Worm (Caenorhabditis elegans) whole organism, L4 larva: ENCODE measurements around the gene irld-63.

Source experiments
- F10B5.3 ChIP-seq: sonication (generic microtip); optimal IDR thresholded peaks from 2 replicates; lab custom pipeline; 2016; ENCODE audit warnings: mild to moderate bottlenecking, missing genetic modification characterization, missing compliant biosample characterization
- F49E8.2 ChIP-seq: sonication (generic microtip); optimal IDR thresholded peaks from 2 replicates; lab custom pipeline; 2016; ENCODE audit warnings: missing compliant biosample characterization, mild to moderate bottlenecking, missing genetic modification characterization, borderline replicate concordance
- T26A8.4 ChIP-seq: fragments of 200-800 bp; sonication (Bioruptor generic); IDR thresholded peaks from 2 replicates; pipeline ENCODE4 v1.3.6; 2022; ENCODE audit warnings: missing genetic modification characterization, missing compliant biosample characterization
- Y105C5A.15 ChIP-seq: fragments of 200-800 bp; sonication (Bioruptor generic); IDR thresholded peaks from 2 replicates; pipeline ENCODE4 v1.3.6; 2022; ENCODE audit warnings: missing genetic modification characterization, missing compliant biosample characterization
- Y48G9A.11 ChIP-seq: fragments of 200-800 bp; sonication (Bioruptor generic); IDR thresholded peaks from 2 replicates; pipeline ENCODE4 v1.3.6; 2022; ENCODE audit warnings: missing genetic modification reagents, missing genetic modification characterization, missing compliant biosample characterization
- Y5F2A.4 ChIP-seq: fragments of 200-800 bp; sonication (Bioruptor generic); optimal IDR thresholded peaks from 2 replicates; lab custom pipeline; 2018; ENCODE audit warnings: mild to moderate bottlenecking, missing genetic modification characterization, missing compliant biosample characterization
- ZK337.2 ChIP-seq: fragments of 200-800 bp; sonication (Bioruptor generic); IDR thresholded peaks from 2 replicates; pipeline ENCODE4 v1.3.6; 2022; ENCODE audit warnings: missing genetic modification reagents, missing genetic modification characterization, missing compliant biosample characterization
- aha-1 ChIP-seq: fragments of 150-350 bp; peaks from one replicate; lab custom pipeline; 2014; ENCODE audit warnings: missing biosample characterization, missing genetic modification characterization
- aly-2 ChIP-seq: sonication (generic microtip); optimal IDR thresholded peaks from 2 replicates; lab custom pipeline; 2018; ENCODE audit warnings: missing biosample characterization, missing genetic modification characterization
- arid-1 ChIP-seq: fragments of 200-800 bp; sonication (Bioruptor generic); conservative IDR thresholded peaks from 2 replicates; pipeline ENCODE4 v1.3.6; 2022; ENCODE audit warnings: missing genetic modification reagents, missing genetic modification characterization, missing compliant biosample characterization
- daf-16 ChIP-seq, 3 experiments: sonication (generic microtip); optimal IDR thresholded peaks; 2 replicates each; lab custom pipeline; 2016 to 2017; ENCODE audit warnings: missing genetic modification characterization in 3 of 3, missing genetic modification reagents in 3 of 3, mild to moderate bottlenecking in 2 of 3, missing compliant biosample characterization in 2 of 3, missing biosample characterization in 1 of 3, moderate library complexity in 1 of 3
- daf-8 ChIP-seq: fragments of 200-800 bp; sonication (Bioruptor generic); IDR thresholded peaks from 2 replicates; pipeline ENCODE4 v1.3.6; 2022; ENCODE audit warnings: missing genetic modification characterization, missing compliant biosample characterization
- dmd-8 ChIP-seq: fragments of 200-800 bp; sonication (Bioruptor generic); IDR thresholded peaks from 2 replicates; pipeline ENCODE4 v1.3.6; 2022; ENCODE audit warnings: missing genetic modification characterization, missing compliant biosample characterization
- dmd-9 ChIP-seq: fragments of 200-800 bp; sonication (Bioruptor generic); IDR thresholded peaks from 2 replicates; pipeline ENCODE4 v1.3.6; 2022; ENCODE audit warnings: missing genetic modification reagents, missing genetic modification characterization, missing compliant biosample characterization
- egl-27 ChIP-seq: sonication (generic microtip); optimal IDR thresholded peaks from 3 replicates; lab custom pipeline; 2017; ENCODE audit warnings: missing biosample characterization, missing genetic modification reagents, missing genetic modification characterization
- fos-1 ChIP-seq: fragments of 150-350 bp; optimal IDR thresholded peaks from 2 replicates; lab custom pipeline; 2014; ENCODE audit warnings: missing biosample characterization, missing genetic modification characterization
- lim-7 ChIP-seq: fragments of 200-800 bp; sonication (Bioruptor generic); IDR thresholded peaks from 2 replicates; pipeline ENCODE4 v1.3.6; 2022; ENCODE audit warnings: missing genetic modification characterization, missing compliant biosample characterization
- lin-1 ChIP-seq: fragments of 200-800 bp; sonication (Bioruptor generic); IDR thresholded peaks from 2 replicates; pipeline ENCODE4 v1.3.6; 2022; ENCODE audit warnings: missing genetic modification reagents, missing genetic modification characterization, missing compliant biosample characterization
- lin-15B ChIP-seq: fragments of 150-350 bp; sonication (generic microtip); optimal IDR thresholded peaks from 3 replicates; lab custom pipeline; 2014; ENCODE audit warnings: missing biosample characterization, missing genetic modification characterization
- lin-29 ChIP-seq: fragments of 200-800 bp; sonication (Bioruptor generic); IDR thresholded peaks from 2 replicates; pipeline ENCODE4 v1.3.6; 2022; ENCODE audit warnings: missing genetic modification reagents, missing genetic modification characterization, missing compliant biosample characterization
- lin-38 ChIP-seq: fragments of 200-800 bp; sonication (Bioruptor generic); IDR thresholded peaks from 2 replicates; pipeline ENCODE4 v1.3.6; 2022; ENCODE audit warnings: missing genetic modification reagents, missing genetic modification characterization, missing compliant biosample characterization
- lsy-2 ChIP-seq, 2 experiments: fragments of 150-350 bp in 1 of 2; sonication (generic microtip) in 1 of 2; optimal IDR thresholded peaks; 2 replicates each; lab custom pipeline; 2014 to 2017; ENCODE audit warnings: missing biosample characterization in 2 of 2, missing genetic modification characterization in 2 of 2
- mxl-3 ChIP-seq: fragments of 200-800 bp; sonication (Bioruptor generic); optimal IDR thresholded peaks from 2 replicates; lab custom pipeline; 2018; ENCODE audit warnings: mild to moderate bottlenecking, missing genetic modification characterization, missing compliant biosample characterization
- nhr-25 ChIP-seq: sonication (generic microtip); optimal IDR thresholded peaks from 2 replicates; lab custom pipeline; 2017; ENCODE audit warnings: missing genetic modification characterization, mild to moderate bottlenecking, missing compliant biosample characterization, antibody characterized with exemption, moderate library complexity, borderline replicate concordance; ENCODE audit not compliant: insufficient read depth
- nhr-41 ChIP-seq: fragments of 200-800 bp; sonication (Bioruptor generic); IDR thresholded peaks from 2 replicates; pipeline ENCODE4 v1.3.6; 2022; ENCODE audit warnings: missing genetic modification reagents, missing genetic modification characterization, missing compliant biosample characterization
- nhr-42 ChIP-seq: fragments of 200-800 bp; sonication (Bioruptor generic); IDR thresholded peaks from 2 replicates; pipeline ENCODE4 v1.3.6; 2022; ENCODE audit warnings: missing genetic modification characterization, missing compliant biosample characterization
- nhr-48 ChIP-seq: sonication (generic microtip); optimal IDR thresholded peaks from 2 replicates; lab custom pipeline; 2016; ENCODE audit warnings: mild to moderate bottlenecking, missing genetic modification characterization, missing compliant biosample characterization
- nhr-6 ChIP-seq: fragments of 150-350 bp; optimal IDR thresholded peaks from 2 replicates; lab custom pipeline; 2014; ENCODE audit warnings: missing biosample characterization, missing genetic modification characterization
- pha-4 ChIP-seq, 2 experiments: fragments of 150-350 bp in 1 of 2; fragments of 200-800 bp in 1 of 2; sonication (Bioruptor generic) in 1 of 2; IDR thresholded peaks in 1 of 2; optimal IDR thresholded peaks in 1 of 2; 2 replicates each; pipeline versions ENCODE4 v1.3.6 to Lab custom; 2014 to 2022; ENCODE audit warnings: missing genetic modification characterization in 2 of 2, missing genetic modification reagents in 2 of 2, missing biosample characterization in 1 of 2, missing compliant biosample characterization in 1 of 2
- php-3 ChIP-seq: fragments of 200-800 bp; sonication (Bioruptor generic); IDR thresholded peaks from 2 replicates; pipeline ENCODE4 v1.3.6; 2022; ENCODE audit warnings: missing genetic modification reagents, missing genetic modification characterization, missing compliant biosample characterization
- saeg-2 ChIP-seq: fragments of 200-800 bp; sonication (Bioruptor generic); IDR thresholded peaks from 2 replicates; pipeline ENCODE4 v1.3.6; 2022; ENCODE audit warnings: missing genetic modification reagents, missing genetic modification characterization, missing compliant biosample characterization
- sdz-12 ChIP-seq: fragments of 200-800 bp; sonication (Bioruptor generic); optimal IDR thresholded peaks from 2 replicates; lab custom pipeline; 2018; ENCODE audit warnings: mild to moderate bottlenecking, missing genetic modification characterization, missing compliant biosample characterization
- set-16 ChIP-seq: fragments of 200-800 bp; sonication (Bioruptor generic); IDR thresholded peaks from 2 replicates; pipeline ENCODE4 v1.3.6; 2022; ENCODE audit warnings: missing genetic modification reagents, missing genetic modification characterization, missing compliant biosample characterization
- snpc-4 ChIP-seq: fragments of 150-350 bp; optimal IDR thresholded peaks from 2 replicates; lab custom pipeline; 2014; ENCODE audit warnings: missing biosample characterization, missing genetic modification characterization
- spr-1 ChIP-seq: sonication (generic microtip); optimal IDR thresholded peaks from 2 replicates; lab custom pipeline; 2016; ENCODE audit warnings: mild to moderate bottlenecking, missing genetic modification characterization, missing compliant biosample characterization
- tra-1 ChIP-seq: fragments of 200-800 bp; sonication (Bioruptor generic); IDR thresholded peaks from 2 replicates; pipeline ENCODE4 v1.3.6; 2022; ENCODE audit warnings: missing genetic modification reagents, missing genetic modification characterization, missing compliant biosample characterization
- zfp-2 ChIP-seq: sonication (generic microtip); optimal IDR thresholded peaks from 2 replicates; lab custom pipeline; 2016; ENCODE audit warnings: mild to moderate bottlenecking, missing genetic modification characterization, missing compliant biosample characterization
- ztf-7 ChIP-seq: fragments of 150-350 bp; optimal IDR thresholded peaks from 2 replicates; lab custom pipeline; 2014; ENCODE audit warnings: missing biosample characterization, missing genetic modification characterization

The irld-63 gene

DNA sequence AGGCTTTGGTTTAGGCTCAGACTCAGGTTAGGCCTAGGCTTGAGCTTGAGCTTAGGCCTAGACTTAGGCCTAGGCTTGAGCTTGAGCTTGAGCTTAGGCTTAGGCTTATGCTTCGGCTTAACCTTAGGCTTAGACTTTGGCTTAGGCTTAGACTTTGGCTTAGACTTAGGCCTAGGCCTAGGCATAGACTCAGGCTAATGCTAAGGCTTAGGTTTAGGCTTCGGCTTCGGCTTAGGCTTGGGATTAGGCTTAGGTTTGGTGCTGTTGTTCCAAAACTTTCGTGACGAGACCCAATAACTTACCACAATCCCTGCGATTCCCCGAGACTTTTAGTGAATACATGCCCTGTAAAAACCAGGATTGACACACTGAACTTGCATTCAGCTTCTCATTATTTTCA is 9.2 kb downstream of the irld-63 start:
- no peak for TF ChIP-seq daf-8 (GFP tag; lab: Robert Waterston, UW)
- no peak for TF ChIP-seq lin-1
- no peak for TF ChIP-seq arid-1 (GFP tag; lab: Robert Waterston, UW)
- TF ChIP-seq nhr-42 (GFP tag; lab: Robert Waterston, UW): no peak
- peak; percentile 34 for TF ChIP-seq aha-1 (tag; lab: Kevin White, UChicago)

DNA sequence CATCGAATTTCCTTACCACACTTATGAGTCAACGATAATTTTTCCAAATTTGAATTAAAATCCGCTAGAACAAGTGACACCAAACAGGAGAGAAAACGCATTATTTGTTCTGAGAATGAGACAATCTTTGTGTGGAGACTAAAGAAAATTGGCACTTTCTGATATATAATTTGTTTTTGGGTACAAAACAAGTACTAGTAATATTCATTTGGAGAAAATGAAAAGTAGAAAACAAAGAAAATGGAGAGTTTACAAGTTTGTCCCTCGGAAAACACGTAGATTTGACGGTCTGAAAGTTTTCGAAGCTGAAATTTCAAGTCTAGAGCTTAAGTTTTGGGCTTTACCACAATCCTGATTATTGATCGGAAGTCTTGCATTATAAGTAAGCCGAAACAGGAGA is 10.2 kb downstream of the irld-63 start, which contains the start of gene irld-66:
irld-66 (minus strand) TSS at position 101 of the 400 bp plus-strand sequence.
- TF ChIP-seq php-3 (GFP tag; lab: Robert Waterston, UW): no peak
- TF ChIP-seq dmd-9 (GFP tag; lab: Robert Waterston, UW): no peak
- no peak for TF ChIP-seq pha-4 (GFP tag; IDR thresholded peaks at IDR 0.05; lab: Robert Waterston, UW)
- no peak for TF ChIP-seq pha-4 (tag; optimal IDR thresholded peaks at IDR 0.05; lab: Kevin White, UChicago)
- no peak for TF ChIP-seq tra-1
- TF ChIP-seq ztf-7 (tag; lab: Kevin White, UChicago): no peak
- TF ChIP-seq nhr-41 (GFP tag; lab: Robert Waterston, UW): no peak
- no peak for TF ChIP-seq dmd-8 (GFP tag; lab: Robert Waterston, UW)
- no peak for TF ChIP-seq lin-38 (GFP tag; lab: Robert Waterston, UW)
- TF ChIP-seq nhr-48: no peak
- TF ChIP-seq egl-27 (tag; lab: Kevin White, UChicago): no peak

ce11 chrII:2943966-2944365 is 13.4 kb downstream of the irld-63 start, which contains the start of the genes irld-50 and irld-49:
TSS of gene irld-50 (minus strand) at chrII:2944066.
TSS of gene irld-49 (plus strand) at chrII:2944176.
- no peak for TF ChIP-seq Y5F2A.4 (GFP tag; lab: Kevin White, UChicago)
- TF ChIP-seq T26A8.4: no peak
- TF ChIP-seq lin-29 (GFP tag; lab: Robert Waterston, UW): no peak
- TF ChIP-seq zfp-2 (tag; lab: Kevin White, UChicago): no peak
- no peak for TF ChIP-seq dmd-9 (GFP tag; lab: Robert Waterston, UW)
- no peak for TF ChIP-seq spr-1 (tag; lab: Kevin White, UChicago)
- TF ChIP-seq F49E8.2 (tag; lab: Kevin White, UChicago): no peak
- no peak for TF ChIP-seq F10B5.3 (tag; lab: Kevin White, UChicago)
- no peak for TF ChIP-seq Y105C5A.15 (GFP tag; lab: Robert Waterston, UW)
- no peak for TF ChIP-seq Y48G9A.11 (GFP tag; lab: Robert Waterston, UW)
- TF ChIP-seq nhr-25 (tag; lab: Kevin White, UChicago): no peak
- no peak for TF ChIP-seq daf-16 (GFP tag; optimal IDR thresholded peaks at IDR 0.05; lab: Kevin White, UChicago)
- no peak for TF ChIP-seq daf-16 (tag; optimal IDR thresholded peaks at IDR 0.05; lab: Kevin White, UChicago)
- no peak for TF ChIP-seq lin-15B (tag; lab: Kevin White, UChicago)
- TF ChIP-seq set-16 (GFP tag; lab: Robert Waterston, UW): no peak
- TF ChIP-seq ZK337.2: no peak
- TF ChIP-seq saeg-2: no peak
- no peak for TF ChIP-seq mxl-3 (GFP tag; lab: Kevin White, UChicago)
- no peak for TF ChIP-seq aly-2 (tag; lab: Kevin White, UChicago)
- TF ChIP-seq lim-7 (GFP tag; lab: Robert Waterston, UW): no peak
- no peak for TF ChIP-seq daf-8 (GFP tag; lab: Robert Waterston, UW)

DNA sequence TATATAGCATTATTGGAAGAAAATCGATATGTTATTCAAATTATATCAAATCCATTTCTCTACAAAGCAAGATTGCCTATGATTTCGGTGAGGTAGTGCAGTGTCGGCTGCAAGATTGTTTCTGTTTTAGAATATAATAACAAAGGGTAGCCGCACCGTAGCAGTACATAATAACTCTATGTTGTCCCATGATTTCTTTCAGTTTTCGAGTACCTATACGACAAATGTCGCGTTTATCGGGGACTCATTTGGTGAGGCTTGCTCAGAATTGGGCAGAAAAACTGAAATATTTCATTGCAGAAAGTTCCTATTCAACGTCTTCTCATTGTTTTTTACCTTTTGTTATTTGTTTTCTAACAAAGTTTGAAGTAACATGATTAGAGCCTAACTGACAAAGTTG is 15.9 kb downstream of the irld-63 start, which contains the start of gene srw-79:
srw-79 (plus strand) TSS at position 301 of the 400 bp plus-strand sequence.
- no peak for TF ChIP-seq pha-4 (GFP tag; IDR thresholded peaks at IDR 0.05; lab: Robert Waterston, UW)
- no peak for TF ChIP-seq pha-4 (tag; optimal IDR thresholded peaks at IDR 0.05; lab: Kevin White, UChicago)
- no peak for TF ChIP-seq saeg-2
- TF ChIP-seq arid-1 (GFP tag; lab: Robert Waterston, UW): no peak
- TF ChIP-seq fos-1 (tag; lab: Kevin White, UChicago): no peak
- no peak for TF ChIP-seq sdz-12
- no peak for TF ChIP-seq snpc-4
- no peak for TF ChIP-seq lsy-2 (tag; optimal IDR thresholded peaks at IDR 0.05; lab: Kevin White, UChicago)
- TF ChIP-seq nhr-6: no peak
